Worm (Caenorhabditis elegans): ENCODE data around the gene B0432.1.

ce11 chrII:247736-248135 is 49.5 kb upstream of the B0432.1 start:
- TF ChIP-seq ama-1 (optimal IDR thresholded peaks at IDR 0.05) (no peak), F44E2.7 (GFP tag; IDR thresholded peaks at IDR 0.05) (no peak), nhr-237 (tag; optimal IDR thresholded peaks at IDR 0.05) (no peak), lin-39 (tag; optimal IDR thresholded peaks at IDR 0.05) (no peak)

Measured in whole organism, L4 larva.